Worm (Caenorhabditis elegans) whole organism, young adult: ENCODE measurements around the gene C23H4.8.

ENCODE experiments used
- B0019.2 ChIP-seq: fragments of 200-800 bp; sonication (Bioruptor generic); conservative IDR thresholded peaks from 2 replicates; pipeline ENCODE4 v1.3.6; 2022; ENCODE audit warnings: missing genetic modification reagents, missing genetic modification characterization, missing compliant biosample characterization
- B0035.1 ChIP-seq: sonication (generic microtip); optimal IDR thresholded peaks from 2 replicates; lab custom pipeline; 2016; ENCODE audit warnings: missing genetic modification characterization, mild to moderate bottlenecking, missing compliant biosample characterization, missing genotype, missing genetic modification reagents
- C17E4.6 ChIP-seq: fragments of 200-800 bp; sonication (Bioruptor generic); IDR thresholded peaks from 2 replicates; pipeline ENCODE4 v1.3.6; 2022; ENCODE audit warnings: missing genetic modification reagents, missing genetic modification characterization, missing compliant biosample characterization
- F33H1.4 ChIP-seq: fragments of 200-800 bp; sonication (Bioruptor generic); IDR thresholded peaks from 2 replicates; pipeline ENCODE4 v1.3.6; 2022; ENCODE audit warnings: missing genetic modification reagents, missing genetic modification characterization, missing compliant biosample characterization
- F52B5.7 ChIP-seq: sonication (generic microtip); optimal IDR thresholded peaks from 2 replicates; lab custom pipeline; 2016; ENCODE audit warnings: mild to moderate bottlenecking, missing genetic modification characterization, missing compliant biosample characterization
- F57A8.1 ChIP-seq: fragments of 200-800 bp; sonication (Bioruptor generic); optimal IDR thresholded peaks from 2 replicates; lab custom pipeline; 2018; ENCODE audit warnings: mild to moderate bottlenecking, missing genetic modification characterization, moderate library complexity, missing compliant biosample characterization
- Y53G8AR.9 ChIP-seq: fragments of 200-800 bp; sonication (Bioruptor generic); conservative IDR thresholded peaks from 2 replicates; pipeline ENCODE4 v1.3.6; 2022; ENCODE audit warnings: missing genetic modification reagents, missing genetic modification characterization, missing compliant biosample characterization
- Y95B8A.8 ChIP-seq: fragments of 200-800 bp; sonication (Bioruptor generic); IDR thresholded peaks from 2 replicates; pipeline ENCODE4 v1.3.6; 2022; ENCODE audit warnings: missing genetic modification reagents, missing genetic modification characterization, missing compliant biosample characterization
- akir-1 ChIP-seq: fragments of 200-800 bp; sonication (Bioruptor generic); optimal IDR thresholded peaks from 2 replicates; lab custom pipeline; 2018; ENCODE audit warnings: mild to moderate bottlenecking, missing genetic modification characterization, moderate library complexity, missing compliant biosample characterization
- aptf-2 ChIP-seq: fragments of 200-800 bp; sonication (Bioruptor generic); conservative IDR thresholded peaks from 2 replicates; pipeline ENCODE4 v1.3.6; 2022; ENCODE audit warnings: missing genetic modification reagents, missing genetic modification characterization, missing compliant biosample characterization
- athp-1 ChIP-seq: sonication (generic microtip); optimal IDR thresholded peaks from 2 replicates; lab custom pipeline; 2017; ENCODE audit warnings: mild to moderate bottlenecking, missing genetic modification characterization, missing compliant biosample characterization
- cebp-1 ChIP-seq, 2 experiments: fragments of 200-800 bp in 1 of 2; sonication (Bioruptor generic) in 1 of 2; sonication (generic microtip) in 1 of 2; IDR thresholded peaks in 1 of 2; optimal IDR thresholded peaks in 1 of 2; 2 replicates each; pipeline versions ENCODE4 v1.3.6 to Lab custom; 2017 to 2022; ENCODE audit warnings: missing compliant biosample characterization in 2 of 2, missing genetic modification characterization in 2 of 2, mild to moderate bottlenecking in 1 of 2, missing genetic modification reagents in 1 of 2, moderate library complexity in 1 of 2
- cebp-2 ChIP-seq: fragments of 200-800 bp; sonication (Bioruptor generic); IDR thresholded peaks from 2 replicates; pipeline ENCODE4 v1.3.6; 2022; ENCODE audit warnings: missing genetic modification characterization, missing compliant biosample characterization
- ceh-27 ChIP-seq: fragments of 200-800 bp; sonication (Bioruptor generic); optimal IDR thresholded peaks from 2 replicates; lab custom pipeline; 2018; ENCODE audit warnings: mild to moderate bottlenecking, missing genetic modification characterization, moderate library complexity, missing compliant biosample characterization
- dpl-1 ChIP-seq: fragments of 150-350 bp; optimal IDR thresholded peaks from 2 replicates; lab custom pipeline; 2014; ENCODE audit warnings: missing biosample characterization, missing genetic modification reagents, missing genetic modification characterization
- efl-1 ChIP-seq: fragments of 150-350 bp; optimal IDR thresholded peaks from 2 replicates; lab custom pipeline; 2014; ENCODE audit warnings: missing biosample characterization, missing genetic modification reagents, missing genetic modification characterization
- egl-18 ChIP-seq: fragments of 200-800 bp; sonication (Bioruptor generic); IDR thresholded peaks from 2 replicates; pipeline ENCODE4 v1.3.6; 2022; ENCODE audit warnings: missing genetic modification reagents, missing genetic modification characterization, missing compliant biosample characterization
- hlh-12 ChIP-seq: sonication (generic microtip); optimal IDR thresholded peaks from 2 replicates; lab custom pipeline; 2016; ENCODE audit warnings: missing genetic modification characterization, missing compliant biosample characterization
- hrde-1 ChIP-seq: sonication (generic microtip); optimal IDR thresholded peaks from 2 replicates; lab custom pipeline; 2016; ENCODE audit warnings: missing genetic modification characterization, mild to moderate bottlenecking, missing compliant biosample characterization, moderate library complexity, missing genotype, missing genetic modification reagents, borderline replicate concordance
- lin-26 ChIP-seq: fragments of 200-800 bp; sonication (Bioruptor generic); IDR thresholded peaks from 2 replicates; pipeline ENCODE4 v1.3.6; 2022; ENCODE audit warnings: missing genetic modification reagents, missing genetic modification characterization, missing compliant biosample characterization
- lir-1 ChIP-seq: fragments of 200-800 bp; sonication (Bioruptor generic); conservative IDR thresholded peaks from 2 replicates; pipeline ENCODE4 v1.3.6; 2022; ENCODE audit warnings: missing genetic modification reagents, missing genetic modification characterization, missing compliant biosample characterization
- madf-3 ChIP-seq: fragments of 200-800 bp; sonication (Bioruptor generic); IDR thresholded peaks from 2 replicates; pipeline ENCODE4 v1.3.6; 2022; ENCODE audit warnings: missing genetic modification reagents, missing genetic modification characterization, missing compliant biosample characterization
- madf-8 ChIP-seq: fragments of 200-800 bp; sonication (Bioruptor generic); conservative IDR thresholded peaks from 2 replicates; pipeline ENCODE4 v1.3.6; 2022; ENCODE audit warnings: missing genetic modification reagents, missing genetic modification characterization, missing compliant biosample characterization
- mcd-1 ChIP-seq: fragments of 200-800 bp; sonication (Bioruptor generic); IDR thresholded peaks from 2 replicates; pipeline ENCODE4 v1.3.6; 2022; ENCODE audit warnings: missing genetic modification reagents, missing genetic modification characterization, missing compliant biosample characterization
- mel-28 ChIP-seq: sonication (generic microtip); optimal IDR thresholded peaks from 2 replicates; lab custom pipeline; 2016; ENCODE audit warnings: borderline replicate concordance, mild to moderate bottlenecking, missing genetic modification characterization, missing compliant biosample characterization
- mxl-1 ChIP-seq: sonication (generic microtip); optimal IDR thresholded peaks from 2 replicates; lab custom pipeline; 2016; ENCODE audit warnings: missing genetic modification characterization, missing compliant biosample characterization
- nfyb-1 ChIP-seq: fragments of 200-800 bp; sonication (Bioruptor generic); IDR thresholded peaks from 2 replicates; pipeline ENCODE4 v1.3.6; 2022; ENCODE audit warnings: missing genetic modification reagents, missing genetic modification characterization, missing compliant biosample characterization
- nhr-80 ChIP-seq: sonication (generic microtip); optimal IDR thresholded peaks from 2 replicates; lab custom pipeline; 2016; ENCODE audit warnings: missing genetic modification characterization, missing compliant biosample characterization
- nhr-90 ChIP-seq: sonication (generic microtip); optimal IDR thresholded peaks from 2 replicates; lab custom pipeline; 2016; ENCODE audit warnings: missing genotype, mild to moderate bottlenecking, missing genetic modification characterization, missing compliant biosample characterization
- rcor-1 ChIP-seq: fragments of 200-800 bp; sonication (Bioruptor generic); IDR thresholded peaks from 2 replicates; pipeline ENCODE4 v1.3.6; 2022; ENCODE audit warnings: missing genetic modification reagents, missing genetic modification characterization, missing compliant biosample characterization
- rec-8 ChIP-seq, 2 experiments: sonication (generic microtip); optimal IDR thresholded peaks; 2 replicates each; lab custom pipeline; 2016; ENCODE audit warnings: mild to moderate bottlenecking in 2 of 2, missing genetic modification characterization in 2 of 2, missing genetic modification reagents in 2 of 2, missing genotype in 2 of 2, missing biosample characterization in 1 of 2, missing compliant biosample characterization in 1 of 2, moderate library complexity in 1 of 2
- snpc-1.1 ChIP-seq: sonication (generic microtip); optimal IDR thresholded peaks from 2 replicates; lab custom pipeline; 2017; ENCODE audit warnings: missing genetic modification characterization, mild to moderate bottlenecking, missing compliant biosample characterization, antibody characterized with exemption, moderate library complexity, missing genotype, missing genetic modification reagents; ENCODE audit not compliant: insufficient read depth
- snpc-3.4 ChIP-seq: sonication (generic microtip); optimal IDR thresholded peaks from 2 replicates; lab custom pipeline; 2017; ENCODE audit warnings: missing genetic modification characterization, mild to moderate bottlenecking, missing compliant biosample characterization, antibody characterized with exemption, moderate library complexity, missing genotype, missing genetic modification reagents
- ztf-6 ChIP-seq: fragments of 200-800 bp; sonication (Bioruptor generic); IDR thresholded peaks from 2 replicates; pipeline ENCODE4 v1.3.6; 2022; ENCODE audit warnings: missing genetic modification reagents, missing genetic modification characterization, missing compliant biosample characterization

C23H4.8 gene

ce11 chrX:12235388-12235787, 18.3 kb downstream of the C23H4.8 start, which contains the start of gene C23H4.6:
C23H4.6 (plus strand) TSS chrX:12235606.
- TF ChIP-seq C17E4.6 (GFP tag; lab: Robert Waterston, UW): no peak
- no peak for TF ChIP-seq F57A8.1 (GFP tag; lab: Kevin White, UChicago)
- no peak for TF ChIP-seq mel-28
- no peak for TF ChIP-seq rcor-1 (GFP tag; lab: Robert Waterston, UW)
- no peak for TF ChIP-seq cebp-1 (GFP tag; IDR thresholded peaks at IDR 0.05; lab: Robert Waterston, UW)
- no peak for TF ChIP-seq cebp-1 (tag; optimal IDR thresholded peaks at IDR 0.05; lab: Kevin White, UChicago)
- TF ChIP-seq F33H1.4 (GFP tag; lab: Robert Waterston, UW): no peak
- TF ChIP-seq ztf-6 (GFP tag; lab: Robert Waterston, UW): no peak
- TF ChIP-seq aptf-2: no peak
- no peak for TF ChIP-seq madf-3
- TF ChIP-seq akir-1 (GFP tag; lab: Kevin White, UChicago): no peak
- no peak for TF ChIP-seq egl-18 (GFP tag; lab: Robert Waterston, UW)
- TF ChIP-seq mcd-1 (GFP tag; lab: Robert Waterston, UW): no peak
- TF ChIP-seq madf-8: no peak
- no peak for TF ChIP-seq lir-1 (GFP tag; lab: Robert Waterston, UW)
- TF ChIP-seq nhr-90: no peak

ce11 chrX:12241457-12241856, 24.4 kb downstream of the C23H4.8 start, which contains the start of gene cest-3:
cest-3 (plus strand) TSS chrX:12241646.
- TF ChIP-seq hrde-1 (tag; lab: Kevin White, UChicago) (no peak), B0035.1 (tag; lab: Kevin White, UChicago) (no peak), Y95B8A.8 (no peak), nhr-80 (tag; lab: Kevin White, UChicago) (peak; percentile 68), F52B5.7 (tag; lab: Kevin White, UChicago) (no peak)

ce11 chrX:12242902-12243301, 25.9 kb downstream of the C23H4.8 start:
- TF ChIP-seq snpc-1.1 (tag; lab: Kevin White, UChicago): no peak
- TF ChIP-seq B0019.2: no peak
- TF ChIP-seq nhr-80 (tag; lab: Kevin White, UChicago): peak; percentile 82
- no peak for TF ChIP-seq snpc-3.4 (tag; lab: Kevin White, UChicago)

- TF ChIP-seq ztf-6 (GFP tag; lab: Robert Waterston, UW) (no peak), rec-8 (tag; optimal IDR thresholded peaks at IDR 0.05; lab: Kevin White, UChicago) (no peak), lin-26 (GFP tag; lab: Robert Waterston, UW) (no peak), Y53G8AR.9 (GFP tag; lab: Robert Waterston, UW) (no peak), hlh-12 (tag; lab: Kevin White, UChicago) (no peak), nfyb-1 (no peak), dpl-1 (GFP tag; lab: Kevin White, UChicago) (no peak), mxl-1 (no peak)
Observed at ce11 chrX:12248140-12248539, 31.1 kb downstream of the C23H4.8 start.

- TF ChIP-seq cebp-2 (GFP tag; lab: Robert Waterston, UW): no peak
- no peak for TF ChIP-seq ceh-27 (GFP tag; lab: Kevin White, UChicago)
- no peak for TF ChIP-seq efl-1 (GFP tag; lab: Kevin White, UChicago)
- TF ChIP-seq athp-1 (tag; lab: Kevin White, UChicago): no peak
- TF ChIP-seq cebp-1 (GFP tag; IDR thresholded peaks at IDR 0.05; lab: Robert Waterston, UW): no peak
- no peak for TF ChIP-seq cebp-1 (tag; optimal IDR thresholded peaks at IDR 0.05; lab: Kevin White, UChicago)
Observed at ce11 chrX:12252189-12252588, 35.1 kb downstream of the C23H4.8 start.
